Worm (Caenorhabditis elegans) whole organism, young adult: ENCODE data around the gene cav-2.
"Not testable (repeated sequence)": the region's sequence is repeated elsewhere in the genome, so short reads cannot be mapped to it uniquely, and the experiment has no call there.

ENCODE experiments used
- F37B4.10 ChIP-seq: fragments of 200-800 bp; sonication (Bioruptor generic); IDR thresholded peaks from 2 replicates; pipeline ENCODE4 v1.3.6; 2022; ENCODE audit warnings: missing genetic modification characterization, missing compliant biosample characterization
- K12H6.12 ChIP-seq: fragments of 200-800 bp; sonication (Bioruptor generic); optimal IDR thresholded peaks from 2 replicates; lab custom pipeline; 2018; ENCODE audit warnings: mild to moderate bottlenecking, missing genetic modification characterization, missing compliant biosample characterization
- ama-1 ChIP-seq, 3 experiments: fragments of 150-350 bp in 1 of 3; sonication (generic microtip) in 2 of 3; optimal IDR thresholded peaks; 2 replicates each; lab custom pipeline; 2014 to 2018; ENCODE audit warnings: missing biosample characterization in 2 of 3, missing genetic modification characterization in 2 of 3, missing genetic modification reagents in 2 of 3
- die-1 ChIP-seq: sonication (generic microtip); optimal IDR thresholded peaks from 2 replicates; lab custom pipeline; 2016; ENCODE audit warnings: missing genotype, mild to moderate bottlenecking, missing genetic modification characterization, missing compliant biosample characterization
- dpl-1 ChIP-seq: fragments of 150-350 bp; optimal IDR thresholded peaks from 2 replicates; lab custom pipeline; 2014; ENCODE audit warnings: missing biosample characterization, missing genetic modification reagents, missing genetic modification characterization
- lin-40 ChIP-seq: sonication (generic microtip); optimal IDR thresholded peaks from 2 replicates; lab custom pipeline; 2016; ENCODE audit warnings: missing genetic modification characterization, mild to moderate bottlenecking, missing compliant biosample characterization, missing genotype, missing genetic modification reagents
- lsl-1 ChIP-seq: fragments of 200-800 bp; sonication (Bioruptor generic); optimal IDR thresholded peaks from 2 replicates; lab custom pipeline; 2018; ENCODE audit warnings: mild to moderate bottlenecking, missing genetic modification characterization, moderate library complexity, missing compliant biosample characterization
- madf-10 ChIP-seq: sonication (generic microtip); optimal IDR thresholded peaks from 2 replicates; lab custom pipeline; 2016; ENCODE audit warnings: mild to moderate bottlenecking, missing genetic modification characterization, missing compliant biosample characterization
- mcd-1 ChIP-seq: fragments of 200-800 bp; sonication (Bioruptor generic); IDR thresholded peaks from 2 replicates; pipeline ENCODE4 v1.3.6; 2022; ENCODE audit warnings: missing genetic modification reagents, missing genetic modification characterization, missing compliant biosample characterization
- nfya-1 ChIP-seq: sonication (generic microtip); optimal IDR thresholded peaks from 2 replicates; lab custom pipeline; 2017; ENCODE audit warnings: antibody characterized with exemption, missing compliant biosample characterization, missing genetic modification characterization, borderline replicate concordance; ENCODE audit not compliant: insufficient read depth
- pha-4 ChIP-seq: fragments of 150-350 bp; sonication (generic microtip); optimal IDR thresholded peaks from 2 replicates; lab custom pipeline; 2014; ENCODE audit warnings: missing biosample characterization, missing genetic modification reagents, missing genetic modification characterization
- snpc-4 ChIP-seq, 5 experiments: fragments of 150-350 bp in 1 of 5; sonication (generic microtip) in 4 of 5; optimal IDR thresholded peaks; 2 replicates each; lab custom pipeline; 2014 to 2018; ENCODE audit warnings: missing genetic modification characterization in 5 of 5, missing biosample characterization in 3 of 5, antibody characterized with exemption in 2 of 5, mild to moderate bottlenecking in 2 of 5, missing compliant biosample characterization in 2 of 5, missing genotype in 2 of 5, moderate library complexity in 2 of 5, missing genetic modification reagents in 1 of 5
- unc-130 ChIP-seq: sonication (generic microtip); optimal IDR thresholded peaks from 2 replicates; lab custom pipeline; 2016; ENCODE audit warnings: missing genetic modification reagents, missing genetic modification characterization, missing compliant biosample characterization
- xnd-1 ChIP-seq: sonication (generic microtip); optimal IDR thresholded peaks from 2 replicates; lab custom pipeline; 2016; ENCODE audit warnings: missing genotype, missing genetic modification reagents, missing genetic modification characterization, missing compliant biosample characterization

DNA sequence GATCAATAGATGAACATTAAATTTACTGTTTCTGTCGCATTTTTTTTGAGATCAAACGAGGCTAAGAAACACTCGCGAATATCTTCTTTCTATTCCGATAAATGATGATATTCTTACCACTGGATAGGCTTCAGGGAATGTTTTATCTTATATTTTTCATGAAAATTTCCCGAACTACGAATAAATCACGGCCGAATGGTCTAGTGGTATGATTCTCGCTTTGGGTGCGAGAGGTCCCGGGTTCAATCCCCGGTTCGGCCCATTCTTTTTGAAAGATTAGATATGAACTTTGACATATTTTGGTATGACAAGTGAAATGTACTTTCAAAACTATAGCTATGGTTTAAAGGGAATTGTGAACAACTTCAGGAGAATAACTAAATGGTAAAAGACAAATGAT lies 47.4 kb upstream of the cav-2 start:
- not testable (repeated sequence) for TF ChIP-seq die-1 (tag; lab: Kevin White, UChicago); nfya-1 (tag; lab: Kevin White, UChicago); mcd-1 (GFP tag; lab: Robert Waterston, UW); lsl-1; K12H6.12 (tag; lab: Kevin White, UChicago); F37B4.10; ama-1 (optimal IDR thresholded peaks at IDR 0.05; lab: Kevin White, UChicago); ama-1 (GFP tag; optimal IDR thresholded peaks at IDR 0.05; lab: Kevin White, UChicago); pha-4; snpc-4 (GFP tag; optimal IDR thresholded peaks at IDR 0.05; lab: Kevin White, UChicago); snpc-4 (tag; optimal IDR thresholded peaks at IDR 0.05; lab: Kevin White, UChicago); xnd-1; madf-10 (tag; lab: Kevin White, UChicago); unc-130; lin-40 (tag; lab: Kevin White, UChicago); dpl-1 (GFP tag; lab: Kevin White, UChicago)
